Worm (Caenorhabditis elegans): Measurements from ENCODE around the gene puf-12.

The puf-12 gene

ce11 chrII:10084482-10084881 is 15.6 kb upstream of the puf-12 start:
- TF ChIP-seq nhr-12 (tag; optimal IDR thresholded peaks at IDR 0.05), result no peak
- TF ChIP-seq nhr-71 (tag; optimal IDR thresholded peaks at IDR 0.05), result no peak
- TF ChIP-seq ztf-4 (tag; optimal IDR thresholded peaks at IDR 0.05), result no peak
- no peak for TF ChIP-seq Y116A8C.19 (tag; optimal IDR thresholded peaks at IDR 0.05; ENCODE audit: borderline replicate concordance)
- no peak for TF ChIP-seq egl-27 (tag; optimal IDR thresholded peaks at IDR 0.05)
- no peak for TF ChIP-seq efl-3 (GFP tag; optimal IDR thresholded peaks at IDR 0.05)
- no peak for TF ChIP-seq nhr-19 (GFP tag; conservative IDR thresholded peaks at IDR 0.05)
- TF ChIP-seq hlh-4 (tag; optimal IDR thresholded peaks at IDR 0.05), result no peak
- TF ChIP-seq irx-1 (tag; optimal IDR thresholded peaks at IDR 0.05), result no peak
- no peak for TF ChIP-seq C16A3.4 (tag; optimal IDR thresholded peaks at IDR 0.05)
- TF ChIP-seq fkh-4 (tag; optimal IDR thresholded peaks at IDR 0.05; ENCODE audit: borderline replicate concordance), result no peak
- TF ChIP-seq pag-3 (tag; optimal IDR thresholded peaks at IDR 0.05; ENCODE audit: borderline replicate concordance, insufficient read depth), result no peak
- no peak for TF ChIP-seq ceh-90 (tag; optimal IDR thresholded peaks at IDR 0.05)

- TF ChIP-seq efl-1 (optimal IDR thresholded peaks at IDR 0.05) (no peak), efl-1 (GFP tag; optimal IDR thresholded peaks at IDR 0.05 in 1 of 2) (peak in 1 of 2 experiments; percentile 79), ceh-8 (GFP tag; optimal IDR thresholded peaks at IDR 0.05) (no peak), unc-30 (tag; optimal IDR thresholded peaks at IDR 0.05) (no peak)
These were observed 7.0 kb upstream of the puf-12 start for ce11 chrII:10093120-10093519.

ce11 chrII:10094190-10094923 is 5.8 kb upstream of the puf-12 start, which contains the start of gene lact-2:
TSS of gene lact-2 (plus strand) at chrII:10094873.
- TF ChIP-seq lin-13 (GFP tag; optimal IDR thresholded peaks at IDR 0.05) (no peak), efl-1 (optimal IDR thresholded peaks at IDR 0.05) (no peak), efl-1 (GFP tag; optimal IDR thresholded peaks at IDR 0.05 in 1 of 2) (peak in 1 of 2 experiments; percentile 87), skn-1 (tag; optimal IDR thresholded peaks at IDR 0.05) (no peak), elt-2 (tag; optimal IDR thresholded peaks at IDR 0.05) (peak; percentile 57), tlp-1 (tag; optimal IDR thresholded peaks at IDR 0.05) (no peak), blmp-1 (tag; optimal IDR thresholded peaks at IDR 0.05) (peak; percentile 36), grh-1 (GFP tag; IDR thresholded peaks at IDR 0.05) (no peak), swsn-7 (tag; optimal IDR thresholded peaks at IDR 0.05) (no peak)

ce11 chrII:10095224-10095623 is 4.9 kb upstream of the puf-12 start:
- TF ChIP-seq nhr-85 (tag) (no peak), aha-1 (tag; optimal IDR thresholded peaks at IDR 0.05) (no peak), tlp-1 (tag; optimal IDR thresholded peaks at IDR 0.05) (peak; percentile 23), ces-1 (GFP tag; optimal IDR thresholded peaks at IDR 0.05) (no peak), elt-2 (tag; optimal IDR thresholded peaks at IDR 0.05) (peak; percentile 6), lin-35 (GFP tag; optimal IDR thresholded peaks at IDR 0.05) (no peak), vab-15 (tag; optimal IDR thresholded peaks at IDR 0.05) (no peak), sup-37 (GFP tag; optimal IDR thresholded peaks at IDR 0.05) (no peak), jun-1 (tag; optimal IDR thresholded peaks at IDR 0.05) (no peak), alr-1 (tag; optimal IDR thresholded peaks at IDR 0.05; ENCODE audit: borderline replicate concordance) (no peak), tbx-2 (tag; optimal IDR thresholded peaks at IDR 0.05) (no peak), ztf-4 (tag; optimal IDR thresholded peaks at IDR 0.05) (no peak), isw-1 (GFP tag; IDR thresholded peaks at IDR 0.05) (no peak), grh-1 (GFP tag; IDR thresholded peaks at IDR 0.05) (no peak), lin-15B (tag; optimal IDR thresholded peaks at IDR 0.05) (no peak), lin-14 (GFP tag; optimal IDR thresholded peaks at IDR 0.05) (no peak)
